Fruit fly (Drosophila melanogaster): ENCODE data around the gene Dis3l2.
A peak's percentile ranks its signal among the peaks of the same experiment; 100 is the strongest.

Gene Dis3l2

dm6 chr3L:212520-212919, at the start of gene Dis3l2, which contains the start of gene thoc7:
Gene Dis3l2 (plus strand): TSS chr3L:212709.
Gene thoc7 (minus strand): TSS chr3L:212687.
- no peak for TF ChIP-seq noc (tag; optimal IDR thresholded peaks at IDR 0.05)

DNA sequence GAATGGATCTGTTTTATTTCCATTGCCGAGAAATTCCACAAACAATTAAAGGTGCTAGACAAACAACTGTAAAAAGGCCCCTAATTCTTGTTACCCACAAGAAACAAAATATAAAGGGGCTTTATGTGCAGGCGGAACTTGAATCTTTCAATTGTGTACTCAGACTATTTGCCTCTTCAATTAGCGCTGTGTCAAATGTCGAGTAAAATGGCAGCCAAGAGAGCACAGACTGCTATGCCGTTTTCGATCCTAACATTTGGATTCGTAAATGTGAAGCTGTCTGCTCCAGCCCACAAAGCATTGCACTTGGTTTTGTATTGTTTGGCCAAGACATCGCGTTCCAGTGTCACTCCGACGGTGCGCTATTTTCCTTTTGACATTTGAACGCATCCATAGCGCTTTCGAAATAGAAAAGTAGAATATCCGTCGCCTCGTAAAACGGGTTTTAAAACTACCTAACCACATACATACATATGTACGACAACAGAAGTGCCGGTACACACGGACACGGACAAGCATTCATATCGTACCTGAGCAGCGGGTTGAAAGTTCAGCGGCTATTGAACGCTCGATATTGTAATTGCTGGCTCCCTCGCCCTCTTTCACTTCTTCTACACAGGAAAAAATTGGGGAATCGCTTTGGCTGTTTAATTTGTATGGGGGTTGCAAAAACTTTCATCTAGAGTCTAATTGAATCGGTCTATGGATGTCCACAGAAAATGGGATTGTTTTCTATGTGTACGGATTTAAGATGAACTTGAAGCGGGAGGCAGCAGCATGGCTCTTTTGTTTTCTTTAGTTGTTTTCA, 46.3 kb upstream of the Dis3l2 start:
- no peak for TF ChIP-seq noc (tag; optimal IDR thresholded peaks at IDR 0.05)

dm6 chr3L:166789-167132, 45.7 kb upstream of the Dis3l2 start:
- no peak for TF ChIP-seq noc (tag; optimal IDR thresholded peaks at IDR 0.05)

- no peak for TF ChIP-seq noc (tag; optimal IDR thresholded peaks at IDR 0.05)
These were observed 40.8 kb upstream of the Dis3l2 start for dm6 chr3L:171729-172128.

dm6 chr3L:174501-174900, 38.0 kb upstream of the Dis3l2 start:
- no peak for TF ChIP-seq noc (tag; optimal IDR thresholded peaks at IDR 0.05)

DNA sequence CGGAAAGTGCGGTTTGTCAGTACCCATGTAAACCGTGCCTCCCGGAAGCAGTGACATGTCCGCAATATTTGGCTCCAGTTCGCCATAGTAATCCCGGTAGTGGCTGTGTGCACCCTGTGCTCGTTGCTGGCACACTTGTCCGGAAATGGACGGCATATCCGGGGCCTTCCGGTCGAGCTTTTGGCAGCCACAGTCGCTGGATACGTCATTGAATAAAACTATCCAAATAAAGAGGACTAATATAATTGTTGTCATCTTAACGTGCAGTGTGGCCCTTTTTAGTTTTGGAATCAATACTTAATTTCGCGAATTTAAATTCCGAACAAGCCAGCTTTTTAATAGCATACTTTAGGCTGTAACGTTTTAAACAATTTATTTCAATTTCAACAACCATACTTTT, 36.6 kb upstream of the Dis3l2 start, which contains the start of gene CG7049:
Gene CG7049, minus strand, starts transcription at position 280 of the 400 bp plus-strand sequence.
- TF ChIP-seq noc (tag; optimal IDR thresholded peaks at IDR 0.05), result peak; percentile 10

dm6 chr3L:177938-178337, 34.6 kb upstream of the Dis3l2 start:
- TF ChIP-seq noc (tag; optimal IDR thresholded peaks at IDR 0.05), result no peak

- no peak for TF ChIP-seq noc (tag; optimal IDR thresholded peaks at IDR 0.05)
These were observed 34.1 kb upstream of the Dis3l2 start for dm6 chr3L:178445-178844.

- no peak for TF ChIP-seq noc (tag; optimal IDR thresholded peaks at IDR 0.05)
These were observed 33.5 kb upstream of the Dis3l2 start, which contains the start of gene Vdup1 for dm6 chr3L:178913-179488. Gene Vdup1 (minus strand): TSS chr3L:178963.

DNA sequence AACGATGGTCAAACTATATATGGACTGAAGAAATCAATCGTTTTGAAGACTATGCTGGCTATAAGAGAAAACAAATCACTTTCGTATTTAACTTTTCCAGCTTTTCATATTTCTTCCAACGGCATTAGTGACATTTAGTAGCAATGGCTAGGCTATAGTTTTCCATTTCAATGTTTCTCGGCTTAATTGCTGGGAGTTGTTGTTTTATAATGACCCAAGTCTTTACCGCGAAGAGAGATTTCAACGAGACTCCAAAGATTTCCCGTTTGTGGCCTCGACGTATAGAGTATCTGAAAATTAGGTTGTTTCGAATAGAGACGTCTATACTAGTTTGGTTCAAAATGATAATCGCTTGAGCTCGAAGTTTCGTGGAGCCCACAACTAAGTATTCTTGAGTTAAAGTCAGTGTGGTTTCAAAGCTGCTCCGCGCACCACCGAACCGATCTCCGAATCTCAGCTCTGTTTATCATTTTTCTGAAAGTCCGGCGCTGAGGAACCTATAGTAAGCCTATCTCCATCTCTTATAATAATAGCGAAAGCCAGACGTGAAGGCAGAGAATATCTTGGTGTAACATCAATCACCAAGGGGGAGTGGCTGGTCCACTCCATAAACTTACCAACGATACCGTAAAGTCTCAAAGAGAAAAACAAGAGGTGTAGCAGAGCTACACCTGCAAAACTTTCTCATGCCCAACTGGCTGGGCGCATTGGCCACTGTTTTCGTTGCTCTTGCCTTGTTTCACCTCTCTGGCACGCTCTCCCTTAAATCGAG, 32.8 kb upstream of the Dis3l2 start, which contains the start of gene CG13875:
Gene CG13875, plus strand, starts transcription at position 434 of the 772 bp plus-strand sequence.
- no peak for TF ChIP-seq noc (tag; optimal IDR thresholded peaks at IDR 0.05)

dm6 chr3L:180262-180543, 32.3 kb upstream of the Dis3l2 start:
- TF ChIP-seq noc (tag; optimal IDR thresholded peaks at IDR 0.05), result no peak

dm6 chr3L:184251-184650, 28.3 kb upstream of the Dis3l2 start, which contains the start of the genes CG34140, Mkp and Mtch:
Gene CG34140 (minus strand): TSS chr3L:184424.
Gene Mkp (minus strand): TSS chr3L:184540.
Gene Mtch (plus strand): TSS chr3L:184626.
- no peak for TF ChIP-seq noc (tag; optimal IDR thresholded peaks at IDR 0.05)

DNA sequence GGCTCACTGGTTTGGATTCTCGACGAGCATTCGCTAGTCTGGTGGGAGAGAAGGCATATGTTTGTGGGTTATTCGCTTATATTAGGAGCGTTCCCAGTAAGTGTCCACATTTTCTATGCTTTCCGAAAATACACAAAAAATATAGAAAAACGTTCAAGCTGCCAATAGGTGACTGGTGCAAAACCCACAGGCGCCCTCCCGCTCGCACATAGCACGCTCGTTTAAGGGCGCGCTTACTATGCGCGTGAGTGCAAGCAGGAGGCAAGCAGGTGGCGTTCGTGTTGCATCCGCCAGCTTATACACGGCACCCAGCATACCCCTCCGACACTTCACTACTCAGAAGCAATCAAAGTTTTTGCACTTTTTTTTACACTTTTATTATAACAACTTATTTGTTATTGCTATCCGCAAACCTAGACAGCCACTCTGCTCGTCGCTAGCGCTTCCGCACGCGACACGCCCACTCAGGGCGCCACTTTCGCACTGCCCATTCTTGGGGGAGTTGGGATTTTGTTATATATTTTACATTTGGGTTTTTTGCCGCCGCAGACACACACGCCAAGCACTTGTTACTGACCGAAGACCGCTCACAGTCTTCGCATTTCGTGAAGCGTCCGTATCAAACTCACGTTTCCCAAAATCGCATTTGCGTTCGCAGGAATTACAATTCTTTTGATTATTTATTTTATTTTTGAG, 13.3 kb upstream of the Dis3l2 start:
- no peak for TF ChIP-seq noc (tag; optimal IDR thresholded peaks at IDR 0.05)

dm6 chr3L:199754-200596, 12.5 kb upstream of the Dis3l2 start, which contains the start of the genes rno and mri:
Gene rno (minus strand): TSS chr3L:199762.
Gene mri (plus strand): TSS chr3L:200174.
- TF ChIP-seq noc (tag; optimal IDR thresholded peaks at IDR 0.05), result peak; percentile 65
